Fruit fly (Drosophila melanogaster) whole organism, embryonic: ENCODE results near the gene CG43672.

Experiments
- CG10267 ChIP-seq: fragments of 200-800 bp; sonication (Bioruptor generic); optimal IDR thresholded peaks from 2 replicates; lab custom pipeline; 2018; ENCODE audit warnings: missing biosample characterization, mild to moderate bottlenecking, missing genetic modification characterization, moderate library complexity
- CG10431 ChIP-seq: fragments of 200-800 bp; sonication (Bioruptor generic); optimal IDR thresholded peaks from 3 replicates; lab custom pipeline; 2018; ENCODE audit warnings: missing biosample characterization, mild to moderate bottlenecking, missing genetic modification characterization
- CG11247 ChIP-seq: fragments of 200-800 bp; sonication (Bioruptor generic); IDR thresholded peaks from 2 replicates; pipeline ENCODE4 v1.3.6; 2022; ENCODE audit warnings: missing biosample characterization, missing genetic modification characterization
- CG11695 ChIP-seq: fragments of 200-800 bp; sonication (Bioruptor generic); IDR thresholded peaks from 3 replicates; pipeline ENCODE4 v1.3.6; 2022; ENCODE audit warnings: missing biosample characterization, missing genetic modification characterization
- CG13424 ChIP-seq: fragments of 200-800 bp; sonication (Bioruptor generic); optimal IDR thresholded peaks from 2 replicates; lab custom pipeline; 2019; ENCODE audit warnings: missing biosample characterization, mild to moderate bottlenecking, missing genetic modification characterization, moderate library complexity
- CG14014 ChIP-seq: fragments of 200-800 bp; sonication (Bioruptor generic); IDR thresholded peaks from 2 replicates; pipeline ENCODE4 v1.3.6; 2022; ENCODE audit warnings: missing biosample characterization, missing genetic modification characterization
- CG1647 ChIP-seq: fragments of 200-800 bp; sonication (Bioruptor generic); optimal IDR thresholded peaks from 3 replicates; lab custom pipeline; 2016; ENCODE audit warnings: missing biosample characterization, missing genetic modification characterization
- CG17359 ChIP-seq: fragments of 200-800 bp; sonication (Bioruptor generic); optimal IDR thresholded peaks from 3 replicates; lab custom pipeline; 2018; ENCODE audit warnings: missing biosample characterization, mild to moderate bottlenecking, missing genetic modification characterization, moderate library complexity
- CG17802 ChIP-seq: fragments of 200-800 bp; sonication (Bioruptor generic); optimal IDR thresholded peaks from 2 replicates; lab custom pipeline; 2018; ENCODE audit warnings: missing biosample characterization, mild to moderate bottlenecking, missing genetic modification characterization, moderate library complexity
- CG3407 ChIP-seq: fragments of 200-800 bp; sonication (Bioruptor generic); optimal IDR thresholded peaks from 2 replicates; lab custom pipeline; 2018; ENCODE audit warnings: missing biosample characterization, mild to moderate bottlenecking, missing genetic modification characterization
- CG4282 ChIP-seq: fragments of 200-800 bp; sonication (Bioruptor generic); optimal IDR thresholded peaks from 2 replicates; lab custom pipeline; 2016; ENCODE audit warnings: missing biosample characterization, missing genetic modification characterization
- CG43689 ChIP-seq: fragments of 200-800 bp; sonication (Bioruptor generic); IDR thresholded peaks from 2 replicates; pipeline ENCODE4 v1.3.6; 2022; ENCODE audit warnings: missing biosample characterization, missing genetic modification characterization
- CG6272 ChIP-seq: fragments of 200-800 bp; sonication (Bioruptor generic); IDR thresholded peaks from 2 replicates; pipeline ENCODE4 v1.3.6; 2022; ENCODE audit warnings: missing biosample characterization, missing genetic modification characterization
- CG7963 ChIP-seq: fragments of 200-800 bp; sonication (Bioruptor generic); IDR thresholded peaks from 3 replicates; pipeline ENCODE4 v1.3.6; 2022; ENCODE audit warnings: missing biosample characterization, missing genetic modification characterization; ENCODE audit not compliant: partially characterized antibody
- CG8924 ChIP-seq: fragments of 200-800 bp; optimal IDR thresholded peaks from 3 replicates; lab custom pipeline; 2019; ENCODE audit warnings: missing biosample characterization, mild to moderate bottlenecking, missing genetic modification characterization, moderate library complexity
- CG8944 ChIP-seq: fragments of 200-800 bp; sonication (Bioruptor generic); optimal IDR thresholded peaks from 3 replicates; lab custom pipeline; 2016; ENCODE audit warnings: missing biosample characterization, missing genetic modification characterization
- CG9727 ChIP-seq: fragments of 200-800 bp; sonication (Bioruptor generic); optimal IDR thresholded peaks from 3 replicates; lab custom pipeline; 2017; ENCODE audit warnings: missing biosample characterization, mild to moderate bottlenecking, missing genetic modification characterization
- Ets65A ChIP-seq: fragments of 200-800 bp; sonication (Bioruptor generic); peaks from one replicate; lab custom pipeline; 2016; ENCODE audit warnings: missing biosample characterization, missing genetic modification characterization
- H15 ChIP-seq: fragments of 200-800 bp; sonication (Bioruptor generic); IDR thresholded peaks from 3 replicates; pipeline ENCODE4 v1.3.6; 2022; ENCODE audit warnings: missing biosample characterization, missing genetic modification characterization
- Hand ChIP-seq: fragments of 200-800 bp; sonication (Bioruptor generic); optimal IDR thresholded peaks from 2 replicates; lab custom pipeline; 2017; ENCODE audit warnings: mild to moderate bottlenecking, missing biosample characterization, missing genetic modification reagents, missing genetic modification characterization
- Hsf ChIP-seq: fragments of 200-800 bp; sonication (Bioruptor generic); optimal IDR thresholded peaks from 3 replicates; lab custom pipeline; 2016; ENCODE audit warnings: missing biosample characterization, missing genetic modification characterization
- Med ChIP-seq: fragments of 200-800 bp; sonication (Bioruptor generic); peaks from one replicate; lab custom pipeline; 2016; ENCODE audit warnings: missing biosample characterization, missing genetic modification characterization, mild to moderate bottlenecking, inconsistent platforms, moderate library complexity
- TFAM ChIP-seq: fragments of 200-800 bp; sonication (Bioruptor generic); optimal IDR thresholded peaks from 2 replicates; lab custom pipeline; 2017; ENCODE audit warnings: missing biosample characterization, missing genetic modification characterization, inconsistent platforms
- bbx ChIP-seq: fragments of 200-800 bp; sonication (Bioruptor generic); IDR thresholded peaks from 2 replicates; pipeline ENCODE4 v1.3.6; 2022; ENCODE audit warnings: missing biosample characterization, missing genetic modification characterization; ENCODE audit not compliant: partially characterized antibody
- cg ChIP-seq: fragments of 200-800 bp; sonication (Bioruptor generic); optimal IDR thresholded peaks from 3 replicates; lab custom pipeline; 2019; ENCODE audit warnings: missing biosample characterization, mild to moderate bottlenecking, missing genetic modification characterization, moderate library complexity
- chinmo ChIP-seq: fragments of 200-800 bp; sonication (Bioruptor generic); IDR thresholded peaks from 4 replicates; pipeline ENCODE4 v1.3.6; 2022; ENCODE audit warnings: missing biosample characterization, missing genetic modification characterization; ENCODE audit not compliant: partially characterized antibody
- crc ChIP-seq: fragments of 200-800 bp; sonication (Bioruptor generic); optimal IDR thresholded peaks from 2 replicates; lab custom pipeline; 2016; ENCODE audit warnings: missing biosample characterization, missing genetic modification characterization
- dmrt99B ChIP-seq: fragments of 200-800 bp; sonication (Bioruptor generic); optimal IDR thresholded peaks from 2 replicates; lab custom pipeline; 2018; ENCODE audit warnings: missing biosample characterization, mild to moderate bottlenecking, missing genetic modification characterization, moderate library complexity
- exex ChIP-seq: fragments of 200-800 bp; sonication (Bioruptor generic); optimal IDR thresholded peaks from 4 replicates; lab custom pipeline; 2018; ENCODE audit warnings: missing biosample characterization, mild to moderate bottlenecking, missing genetic modification characterization, moderate library complexity
- fd96Cb ChIP-seq: fragments of 200-800 bp; sonication (Bioruptor generic); optimal IDR thresholded peaks from 2 replicates; lab custom pipeline; 2018; ENCODE audit warnings: missing biosample characterization, mild to moderate bottlenecking, missing genetic modification characterization, moderate library complexity
- hbn ChIP-seq: fragments of 200-800 bp; sonication (Bioruptor generic); IDR thresholded peaks from 2 replicates; pipeline ENCODE4 v1.3.6; 2022; ENCODE audit warnings: missing biosample characterization, missing genetic modification characterization; ENCODE audit not compliant: partially characterized antibody
- ind ChIP-seq: fragments of 200-800 bp; sonication (Bioruptor generic); optimal IDR thresholded peaks from 3 replicates; lab custom pipeline; 2016; ENCODE audit warnings: missing biosample characterization, missing genetic modification characterization
- nerfin-1 ChIP-seq: fragments of 200-800 bp; sonication (Bioruptor generic); optimal IDR thresholded peaks from 3 replicates; lab custom pipeline; 2019; ENCODE audit warnings: missing biosample characterization, mild to moderate bottlenecking, missing genetic modification characterization, moderate library complexity
- onecut ChIP-seq: fragments of 200-800 bp; sonication (Bioruptor generic); IDR thresholded peaks from 2 replicates; pipeline ENCODE4 v1.3.6; 2022; ENCODE audit warnings: missing biosample characterization, missing genetic modification characterization
- pho ChIP-seq: fragments of 200-800 bp; sonication (Bioruptor generic); optimal IDR thresholded peaks from 2 replicates; lab custom pipeline; 2016; ENCODE audit warnings: missing biosample characterization, missing genetic modification characterization
- sd ChIP-seq: fragments of 200-800 bp; sonication (Bioruptor generic); optimal IDR thresholded peaks from 3 replicates; lab custom pipeline; 2018; ENCODE audit warnings: missing biosample characterization, mild to moderate bottlenecking, missing genetic modification characterization, moderate library complexity
- sens ChIP-seq: fragments of 200-800 bp; sonication (Bioruptor generic); peaks from one replicate; lab custom pipeline; 2016; ENCODE audit warnings: missing biosample characterization, missing genetic modification characterization
- sim ChIP-seq: fragments of 200-800 bp; sonication (Bioruptor generic); IDR thresholded peaks from 2 replicates; pipeline ENCODE4 v1.3.6; 2022; ENCODE audit warnings: missing biosample characterization, missing genetic modification characterization
- sna ChIP-seq: fragments of 200-800 bp; sonication (Bioruptor generic); IDR thresholded peaks from 2 replicates; pipeline ENCODE4 v1.3.6; 2022; ENCODE audit warnings: missing biosample characterization, missing genetic modification characterization; ENCODE audit not compliant: partially characterized antibody
- stc ChIP-seq: fragments of 200-800 bp; sonication (Bioruptor generic); IDR thresholded peaks from 2 replicates; pipeline ENCODE4 v1.3.6; 2022; ENCODE audit warnings: missing biosample characterization, missing genetic modification characterization
- tna ChIP-seq: fragments of 200-800 bp; sonication (Bioruptor generic); IDR thresholded peaks from 2 replicates; pipeline ENCODE4 v1.3.6; 2022; ENCODE audit warnings: missing biosample characterization, missing genetic modification characterization; ENCODE audit not compliant: partially characterized antibody

CG43672 gene

dm6 chrX:15759752-15760446, 12.9 kb upstream of the CG43672 start:
- TF ChIP-seq stc (GFP tag; lab: Robert Waterston, UW) (no peak), CG11695 (no peak), crc (GFP tag; lab: Kevin White, UChicago) (no peak), CG4282 (GFP tag; lab: Kevin White, UChicago) (no peak), tna (no peak), Hand (GFP tag; lab: Kevin White, UChicago) (no peak), sens (GFP tag; lab: Kevin White, UChicago) (peak; percentile 39), exex (tag; lab: Kevin White, UChicago) (no peak), Med (GFP tag; lab: Kevin White, UChicago) (peak; percentile 35), CG8944 (GFP tag; lab: Kevin White, UChicago) (no peak), H15 (no peak), CG9727 (GFP tag; lab: Kevin White, UChicago) (no peak), bbx (GFP tag; lab: Robert Waterston, UW) (no peak), CG6272 (no peak), chinmo (0 out of 4 replicates have a peak, but pooled peaks have one; percentile 58), nerfin-1 (tag; lab: Kevin White, UChicago) (peak; percentile 59), CG14014 (GFP tag; lab: Robert Waterston, UW) (no peak), dmrt99B (tag; lab: Kevin White, UChicago) (no peak), sd (peak; percentile 60), ind (GFP tag; lab: Kevin White, UChicago) (no peak), sna (GFP tag; lab: Robert Waterston, UW) (no peak), CG11247 (no peak), CG13424 (tag; lab: Kevin White, UChicago) (no peak), cg (GFP tag; lab: Kevin White, UChicago) (peak; percentile 68), CG10431 (GFP tag; lab: Kevin White, UChicago) (no peak), CG10267 (peak; percentile 66), CG7963 (GFP tag; lab: Robert Waterston, UW) (no peak), TFAM (GFP tag; lab: Kevin White, UChicago) (no peak), CG1647 (no peak), CG17359 (no peak), Ets65A (GFP tag; lab: Kevin White, UChicago) (no peak), onecut (no peak), hbn (no peak), CG17802 (tag; lab: Kevin White, UChicago) (no peak), pho (GFP tag; lab: Kevin White, UChicago) (no peak), CG43689 (GFP tag; lab: Robert Waterston, UW) (no peak), CG8924 (tag; lab: Kevin White, UChicago) (peak; percentile 53), CG3407 (GFP tag; lab: Kevin White, UChicago) (no peak), fd96Cb (tag; lab: Kevin White, UChicago) (no peak), sim (GFP tag; lab: Robert Waterston, UW) (no peak), Hsf (GFP tag; lab: Kevin White, UChicago) (no peak)
